Worm (Caenorhabditis elegans): ENCODE data around the gene dop-1.

The dop-1 gene

DNA sequence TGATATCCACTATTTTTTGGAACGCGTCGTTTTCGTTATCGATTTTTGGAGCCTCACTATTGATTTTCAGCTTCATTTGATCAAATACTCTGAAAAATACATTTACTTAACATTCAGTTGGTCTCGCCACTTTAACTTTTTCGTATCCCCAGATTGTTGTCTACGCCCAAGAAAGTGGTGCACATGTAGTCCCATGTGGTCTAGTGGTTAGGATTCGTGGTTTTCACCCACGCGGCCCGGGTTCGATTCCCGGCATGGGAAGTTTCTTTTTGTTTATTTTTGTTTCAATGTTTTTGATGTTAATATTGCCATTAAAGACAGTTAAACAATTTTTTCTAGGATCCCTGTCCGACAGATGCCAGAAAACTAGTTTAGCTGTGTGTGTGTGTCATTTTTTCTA lies 25.4 kb upstream of the dop-1 start (continued):
- TF ChIP-seq ztf-11 (tag; optimal IDR thresholded peaks at IDR 0.05), result no peak
- TF ChIP-seq ceh-82 (tag; optimal IDR thresholded peaks at IDR 0.05), result peak; percentile 10 to 24 (median 19)
- TF ChIP-seq C34B4.2 (tag; optimal IDR thresholded peaks at IDR 0.05), result no peak
- TF ChIP-seq nhr-90 (tag; optimal IDR thresholded peaks at IDR 0.05; ENCODE audit: poor library complexity), result peak; percentile 61
- TF ChIP-seq egl-13 (tag; optimal IDR thresholded peaks at IDR 0.05), result no peak
- TF ChIP-seq fkh-10 (GFP tag; optimal IDR thresholded peaks at IDR 0.05), result no peak
- TF ChIP-seq tlp-1 (tag; optimal IDR thresholded peaks at IDR 0.05), result no peak
- peak; percentile 38 for TF ChIP-seq unc-130 (tag; optimal IDR thresholded peaks at IDR 0.05)
- TF ChIP-seq nhr-20 (tag; optimal IDR thresholded peaks at IDR 0.05), result peak; percentile 56
- TF ChIP-seq snu-23 (GFP tag; optimal IDR thresholded peaks at IDR 0.05), result peak; percentile 72
- no peak for TF ChIP-seq blmp-1 (tag; optimal IDR thresholded peaks at IDR 0.05)
- TF ChIP-seq ama-1 (optimal IDR thresholded peaks at IDR 0.05), result no peak
- TF ChIP-seq rnt-1 (tag; optimal IDR thresholded peaks at IDR 0.05), result peak; percentile 71
- TF ChIP-seq efl-3 (GFP tag; optimal IDR thresholded peaks at IDR 0.05), result no peak
- peak; percentile 40 to 42 for TF ChIP-seq lsy-2 (tag; optimal IDR thresholded peaks at IDR 0.05)
- peak; percentile 2 to 11 for TF ChIP-seq efl-1 (optimal IDR thresholded peaks at IDR 0.05)
- peak in 1 of 2 experiments; percentile 83 for TF ChIP-seq efl-1 (GFP tag; optimal IDR thresholded peaks at IDR 0.05 in 1 of 2)
- no peak for TF ChIP-seq alr-1 (tag; optimal IDR thresholded peaks at IDR 0.05; ENCODE audit: borderline replicate concordance)
- TF ChIP-seq nhr-71 (tag; optimal IDR thresholded peaks at IDR 0.05), result peak; percentile 67
- no peak for TF ChIP-seq sup-37 (GFP tag; optimal IDR thresholded peaks at IDR 0.05)
- peak; percentile 63 for TF ChIP-seq swsn-7 (tag; optimal IDR thresholded peaks at IDR 0.05)
- no peak for TF ChIP-seq elt-3 (tag; optimal IDR thresholded peaks at IDR 0.05)
- TF ChIP-seq vab-15 (tag; optimal IDR thresholded peaks at IDR 0.05), result no peak
- TF ChIP-seq nhr-85 (tag), result peak; percentile 64
- no peak for TF ChIP-seq hlh-17 (GFP tag; optimal IDR thresholded peaks at IDR 0.05; ENCODE audit: borderline replicate concordance)
- peak; percentile 67 for TF ChIP-seq mep-1 (tag; optimal IDR thresholded peaks at IDR 0.05)
- peak in 1 of 2 experiments; percentile 75 for TF ChIP-seq mdl-1 (tag; optimal IDR thresholded peaks at IDR 0.05)
- no peak for TF ChIP-seq zip-4 (GFP tag; optimal IDR thresholded peaks at IDR 0.05)
- no peak for TF ChIP-seq isw-1 (GFP tag; IDR thresholded peaks at IDR 0.05)
- TF ChIP-seq Y116A8C.19 (tag; optimal IDR thresholded peaks at IDR 0.05; ENCODE audit: borderline replicate concordance), result no peak
- TF ChIP-seq fkh-4 (tag; optimal IDR thresholded peaks at IDR 0.05; ENCODE audit: borderline replicate concordance), result no peak
- peak; percentile 42 for TF ChIP-seq C16A3.4 (tag; optimal IDR thresholded peaks at IDR 0.05)
- TF ChIP-seq egl-27 (tag; optimal IDR thresholded peaks at IDR 0.05), result no peak
- TF ChIP-seq lin-14 (GFP tag; optimal IDR thresholded peaks at IDR 0.05), result peak; percentile 53
- TF ChIP-seq ceh-63 (GFP tag; optimal IDR thresholded peaks at IDR 0.05), result no peak
- TF ChIP-seq mef-2 (tag; optimal IDR thresholded peaks at IDR 0.05), result no peak
- TF ChIP-seq fkh-8 (tag; optimal IDR thresholded peaks at IDR 0.05), result peak; percentile 15
- peak; percentile 44 for TF ChIP-seq dsc-1 (tag; optimal IDR thresholded peaks at IDR 0.05)
- no peak for TF ChIP-seq pqm-1 (tag; optimal IDR thresholded peaks at IDR 0.05)
- no peak for TF ChIP-seq hlh-4 (tag; optimal IDR thresholded peaks at IDR 0.05)
- TF ChIP-seq ets-5 (GFP tag; IDR thresholded peaks at IDR 0.05), result no peak
- peak; percentile 62 for TF ChIP-seq nhr-19 (GFP tag; conservative IDR thresholded peaks at IDR 0.05)
- no peak for TF ChIP-seq nhr-76 (tag; optimal IDR thresholded peaks at IDR 0.05)
- TF ChIP-seq ceh-90 (tag; optimal IDR thresholded peaks at IDR 0.05), result no peak
- no peak for TF ChIP-seq unc-30 (tag; optimal IDR thresholded peaks at IDR 0.05)
- no peak for TF ChIP-seq lin-13 (GFP tag; optimal IDR thresholded peaks at IDR 0.05)
- no peak for TF ChIP-seq sptf-1 (tag; optimal IDR thresholded peaks at IDR 0.05)
- TF ChIP-seq pax-3 (tag; optimal IDR thresholded peaks at IDR 0.05), result no peak
- peak; percentile 31 for TF ChIP-seq tbx-2 (tag; optimal IDR thresholded peaks at IDR 0.05)
- no peak for TF ChIP-seq jun-1 (tag; optimal IDR thresholded peaks at IDR 0.05)
- TF ChIP-seq skn-1 (tag; optimal IDR thresholded peaks at IDR 0.05), result peak; percentile 9
- TF ChIP-seq pag-3 (tag; optimal IDR thresholded peaks at IDR 0.05; ENCODE audit: borderline replicate concordance, insufficient read depth), result no peak
- no peak for TF ChIP-seq C04F5.9 (tag; optimal IDR thresholded peaks at IDR 0.05)
